Fruit fly (Drosophila melanogaster) whole organism, embryonic: Measurements from ENCODE around the gene foxo.
A peak's percentile ranks its signal among the peaks of the same experiment; 100 is the strongest.

ENCODE experiments used
- ATbp ChIP-seq: fragments of 200-800 bp; sonication (Bioruptor generic); optimal IDR thresholded peaks from 2 replicates; lab custom pipeline; 2017; ENCODE audit warnings: missing biosample characterization, mild to moderate bottlenecking, missing genetic modification characterization, missing genetic modification reagents
- Atf-2 ChIP-seq: fragments of 200-800 bp; sonication (Bioruptor generic); optimal IDR thresholded peaks from 2 replicates; lab custom pipeline; 2016; ENCODE audit warnings: missing biosample characterization, missing genetic modification characterization
- Bdp1 ChIP-seq: fragments of 200-800 bp; sonication (Bioruptor generic); optimal IDR thresholded peaks from 3 replicates; lab custom pipeline; 2016; ENCODE audit warnings: missing biosample characterization, missing genetic modification characterization
- CG10209 ChIP-seq: fragments of 200-800 bp; sonication (Bioruptor generic); optimal IDR thresholded peaks from 3 replicates; lab custom pipeline; 2017; ENCODE audit warnings: missing biosample characterization, mild to moderate bottlenecking, missing genetic modification characterization, missing genetic modification reagents
- CG10267 ChIP-seq: fragments of 200-800 bp; sonication (Bioruptor generic); optimal IDR thresholded peaks from 2 replicates; lab custom pipeline; 2018; ENCODE audit warnings: missing biosample characterization, mild to moderate bottlenecking, missing genetic modification characterization, moderate library complexity
- CG12744 ChIP-seq: fragments of 200-800 bp; sonication (Bioruptor generic); optimal IDR thresholded peaks from 2 replicates; lab custom pipeline; 2016; ENCODE audit warnings: missing biosample characterization, missing genetic modification characterization
- CG14710 ChIP-seq: fragments of 200-800 bp; sonication (Bioruptor generic); optimal IDR thresholded peaks from 3 replicates; lab custom pipeline; 2019; ENCODE audit warnings: missing biosample characterization, mild to moderate bottlenecking, missing genetic modification characterization, moderate library complexity
- CG15601 ChIP-seq: fragments of 200-800 bp; sonication (Bioruptor generic); optimal IDR thresholded peaks from 3 replicates; lab custom pipeline; 2019; ENCODE audit warnings: missing biosample characterization, mild to moderate bottlenecking, missing genetic modification characterization, moderate library complexity
- CG1602 ChIP-seq: fragments of 200-800 bp; sonication (Bioruptor generic); optimal IDR thresholded peaks from 3 replicates; lab custom pipeline; 2016; ENCODE audit warnings: missing biosample characterization, missing genetic modification characterization
- CG17612 ChIP-seq: fragments of 200-800 bp; sonication (Bioruptor generic); IDR thresholded peaks from 2 replicates; pipeline ENCODE4 v1.3.6; 2022; ENCODE audit warnings: missing biosample characterization, missing genetic modification characterization
- CG1792 ChIP-seq: fragments of 200-800 bp; sonication (Bioruptor generic); optimal IDR thresholded peaks from 2 replicates; lab custom pipeline; 2016; ENCODE audit warnings: missing biosample characterization, missing genetic modification characterization
- CG3065 ChIP-seq: fragments of 200-800 bp; sonication (Bioruptor generic); optimal IDR thresholded peaks from 2 replicates; lab custom pipeline; 2016; ENCODE audit warnings: missing biosample characterization, missing genetic modification characterization
- CG32772 ChIP-seq: fragments of 200-800 bp; sonication (Bioruptor generic); IDR thresholded peaks from 2 replicates; pipeline ENCODE4 v1.3.6; 2022; ENCODE audit warnings: missing biosample characterization, missing genetic modification characterization
- CG3847 ChIP-seq: fragments of 200-800 bp; sonication (Bioruptor generic); IDR thresholded peaks from 2 replicates; pipeline ENCODE4 v1.3.6; 2022; ENCODE audit warnings: missing biosample characterization, missing genetic modification characterization
- CG4328 ChIP-seq: fragments of 200-800 bp; sonication (Bioruptor generic); optimal IDR thresholded peaks from 3 replicates; lab custom pipeline; 2017; ENCODE audit warnings: missing biosample characterization, missing genetic modification reagents, missing genetic modification characterization
- CG5180 ChIP-seq: fragments of 200-800 bp; sonication (Bioruptor generic); optimal IDR thresholded peaks from 3 replicates; lab custom pipeline; 2017; ENCODE audit warnings: missing biosample characterization, missing genetic modification characterization, mild to moderate bottlenecking, moderate library complexity, missing genetic modification reagents
- CG7372 ChIP-seq: fragments of 200-800 bp; sonication (Bioruptor generic); IDR thresholded peaks from 2 replicates; pipeline ENCODE4 v1.3.6; 2022; ENCODE audit warnings: missing biosample characterization, missing genetic modification characterization
- CG7745 ChIP-seq: fragments of 200-800 bp; sonication (Bioruptor generic); optimal IDR thresholded peaks from 2 replicates; lab custom pipeline; 2018; ENCODE audit warnings: missing biosample characterization, mild to moderate bottlenecking, missing genetic modification characterization, moderate library complexity
- CG7928 ChIP-seq: fragments of 200-800 bp; sonication (Bioruptor generic); optimal IDR thresholded peaks from 2 replicates; lab custom pipeline; 2017; ENCODE audit warnings: missing biosample characterization, mild to moderate bottlenecking, missing genetic modification characterization
- CkIIα-i1 ChIP-seq: fragments of 200-800 bp; sonication (Bioruptor generic); IDR thresholded peaks from 2 replicates; pipeline ENCODE4 v1.3.6; 2022; ENCODE audit warnings: missing biosample characterization, missing genetic modification characterization
- Dad ChIP-seq: fragments of 200-800 bp; sonication (Bioruptor generic); optimal IDR thresholded peaks from 3 replicates; lab custom pipeline; 2016; ENCODE audit warnings: missing biosample characterization, missing genetic modification characterization
- Doc3 ChIP-seq: fragments of 200-800 bp; sonication (Bioruptor generic); IDR thresholded peaks from 3 replicates; pipeline ENCODE4 v1.3.6; 2022; ENCODE audit warnings: missing biosample characterization, missing genetic modification characterization; ENCODE audit not compliant: partially characterized antibody
- Eip74EF ChIP-seq, 2 experiments: fragments of 200-800 bp in 1 of 2; fragments of >200 bp in 1 of 2; sonication (Bioruptor generic) in 1 of 2; optimal IDR thresholded peaks; 2 replicates each; lab custom pipeline; 2017 to 2019; ENCODE audit warnings: missing biosample characterization in 2 of 2, missing genetic modification characterization in 2 of 2, mild to moderate bottlenecking in 1 of 2, moderate library complexity in 1 of 2
- Elba2 ChIP-seq: fragments of 200-800 bp; sonication (Bioruptor generic); optimal IDR thresholded peaks from 3 replicates; lab custom pipeline; 2016; ENCODE audit warnings: missing biosample characterization, missing genetic modification characterization
- HHEX ChIP-seq: fragments of 200-800 bp; sonication (Bioruptor generic); optimal IDR thresholded peaks from 3 replicates; lab custom pipeline; 2017; ENCODE audit warnings: missing biosample characterization, mild to moderate bottlenecking, missing genetic modification characterization, missing genetic modification reagents
- HLH3B ChIP-seq: fragments of 200-800 bp; sonication (Bioruptor generic); IDR thresholded peaks from 2 replicates; pipeline ENCODE4 v1.3.6; 2022; ENCODE audit warnings: missing biosample characterization, missing genetic modification characterization
- HmgZ ChIP-seq: fragments of 200-800 bp; sonication (Bioruptor generic); optimal IDR thresholded peaks from 2 replicates; lab custom pipeline; 2018; ENCODE audit warnings: missing biosample characterization, mild to moderate bottlenecking, missing genetic modification characterization
- Hsf ChIP-seq: fragments of 200-800 bp; sonication (Bioruptor generic); optimal IDR thresholded peaks from 3 replicates; lab custom pipeline; 2016; ENCODE audit warnings: missing biosample characterization, missing genetic modification characterization
- Mad ChIP-seq: fragments of 200-800 bp; sonication (Bioruptor generic); optimal IDR thresholded peaks from 2 replicates; lab custom pipeline; 2016; ENCODE audit warnings: missing biosample characterization, missing genetic modification characterization
- NC2α ChIP-seq: fragments of 200-800 bp; sonication (Bioruptor generic); optimal IDR thresholded peaks from 2 replicates; lab custom pipeline; 2016; ENCODE audit warnings: missing biosample characterization, missing genetic modification characterization
- Optix ChIP-seq: fragments of 200-800 bp; sonication (Bioruptor generic); IDR thresholded peaks from 3 replicates; pipeline ENCODE4 v1.3.6; 2022; ENCODE audit warnings: missing biosample characterization, missing genetic modification characterization
- Sry-β ChIP-seq: fragments of 200-800 bp; sonication (Bioruptor generic); optimal IDR thresholded peaks from 2 replicates; lab custom pipeline; 2018; ENCODE audit warnings: missing biosample characterization, mild to moderate bottlenecking, missing genetic modification characterization, moderate library complexity
- TFAM ChIP-seq: fragments of 200-800 bp; sonication (Bioruptor generic); optimal IDR thresholded peaks from 2 replicates; lab custom pipeline; 2017; ENCODE audit warnings: missing biosample characterization, missing genetic modification characterization, inconsistent platforms
- Trl ChIP-seq, 3 experiments: fragments of >200 bp in 2 of 3; fragments of 200-800 bp in 1 of 3; sonication (Bioruptor generic) in 1 of 3; optimal IDR thresholded peaks; 2 replicates in 1 of 3; 3 replicates in 2 of 3; lab custom pipeline; 2016 to 2017; ENCODE audit warnings: missing biosample characterization in 1 of 3, missing genetic modification characterization in 1 of 3
- abd-A ChIP-seq: fragments of 200-800 bp; sonication (Bioruptor generic); optimal IDR thresholded peaks from 3 replicates; lab custom pipeline; 2019; ENCODE audit warnings: missing biosample characterization, mild to moderate bottlenecking, missing genetic modification characterization, moderate library complexity
- al ChIP-seq: fragments of 200-800 bp; sonication (Bioruptor generic); IDR thresholded peaks from 2 replicates; pipeline ENCODE4 v1.3.6; 2022; ENCODE audit warnings: missing biosample characterization, missing genetic modification characterization
- gcm2 ChIP-seq: fragments of 200-800 bp; sonication (Bioruptor generic); optimal IDR thresholded peaks from 2 replicates; lab custom pipeline; 2016; ENCODE audit warnings: missing biosample characterization, missing genetic modification characterization
- h ChIP-seq: fragments of >200 bp; optimal IDR thresholded peaks from 2 replicates; lab custom pipeline; 2017
- lilli ChIP-seq: fragments of 200-800 bp; sonication (Bioruptor generic); optimal IDR thresholded peaks from 3 replicates; lab custom pipeline; 2016; ENCODE audit warnings: missing biosample characterization, missing genetic modification characterization
- lmd ChIP-seq: fragments of 200-800 bp; sonication (Bioruptor generic); IDR thresholded peaks from 2 replicates; pipeline ENCODE4 v1.3.6; 2022; ENCODE audit warnings: missing biosample characterization, missing genetic modification characterization
- luna ChIP-seq: fragments of 200-800 bp; sonication (Bioruptor generic); optimal IDR thresholded peaks from 2 replicates; lab custom pipeline; 2016; ENCODE audit warnings: missing biosample characterization, missing genetic modification characterization
- onecut ChIP-seq: fragments of 200-800 bp; sonication (Bioruptor generic); IDR thresholded peaks from 2 replicates; pipeline ENCODE4 v1.3.6; 2022; ENCODE audit warnings: missing biosample characterization, missing genetic modification characterization
- pros ChIP-seq: fragments of 200-800 bp; sonication (Bioruptor generic); optimal IDR thresholded peaks from 3 replicates; lab custom pipeline; 2019; ENCODE audit warnings: missing biosample characterization, mild to moderate bottlenecking, missing genetic modification characterization, moderate library complexity
- pum ChIP-seq: fragments of 200-800 bp; sonication (Bioruptor generic); optimal IDR thresholded peaks from 2 replicates; lab custom pipeline; 2016; ENCODE audit warnings: missing biosample characterization, missing genetic modification characterization
- sens ChIP-seq: fragments of 200-800 bp; sonication (Bioruptor generic); peaks from one replicate; lab custom pipeline; 2016; ENCODE audit warnings: missing biosample characterization, missing genetic modification characterization
- sqz ChIP-seq: fragments of 200-800 bp; sonication (Bioruptor generic); optimal IDR thresholded peaks from 3 replicates; lab custom pipeline; 2018; ENCODE audit warnings: missing biosample characterization, mild to moderate bottlenecking, missing genetic modification characterization
- sr ChIP-seq: fragments of 200-800 bp; sonication (Bioruptor generic); IDR thresholded peaks from 3 replicates; pipeline ENCODE4 v1.3.6; 2022; ENCODE audit warnings: missing biosample characterization, missing genetic modification characterization
- ssp ChIP-seq: fragments of 200-800 bp; sonication (Bioruptor generic); IDR thresholded peaks from 2 replicates; pipeline ENCODE4 v1.3.6; 2022; ENCODE audit warnings: missing biosample characterization, missing genetic modification characterization
- stwl ChIP-seq: fragments of 200-800 bp; sonication (Bioruptor generic); optimal IDR thresholded peaks from 3 replicates; lab custom pipeline; 2018; ENCODE audit warnings: missing biosample characterization, mild to moderate bottlenecking, missing genetic modification characterization, moderate library complexity
- wdn ChIP-seq: fragments of 200-800 bp; sonication (Bioruptor generic); IDR thresholded peaks from 2 replicates; pipeline ENCODE4 v1.3.6; 2022; ENCODE audit warnings: missing biosample characterization, missing genetic modification characterization

Gene foxo

DNA sequence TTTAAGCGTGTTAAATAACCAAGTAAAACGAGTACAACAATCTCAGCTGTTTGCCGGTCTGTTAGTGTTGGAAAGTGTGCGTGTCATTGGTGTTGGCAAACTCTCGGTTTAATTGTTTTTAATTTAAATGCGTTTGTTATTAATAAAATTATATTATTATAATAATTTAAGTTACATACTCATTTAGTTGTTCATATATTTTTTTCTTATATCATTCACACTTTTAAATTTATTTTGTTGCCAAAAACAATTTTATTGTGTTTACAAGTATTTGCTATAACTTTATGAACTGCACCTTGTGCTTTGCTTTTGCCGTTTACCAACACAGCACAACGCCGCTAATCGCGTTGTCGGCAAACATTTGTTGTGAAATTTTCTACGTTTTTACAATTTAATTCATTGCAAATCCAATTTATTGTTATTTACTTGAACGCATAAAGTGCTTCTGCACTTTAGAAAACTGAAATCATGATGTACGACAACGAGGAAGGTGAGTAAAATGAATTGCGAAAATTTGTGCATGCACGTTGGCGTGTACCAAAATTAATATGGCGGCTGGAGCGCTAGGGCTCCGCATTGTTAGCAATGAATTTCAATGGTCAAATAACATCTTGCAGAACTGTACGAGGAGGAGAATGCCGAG lies 68.9 kb downstream of the foxo start, which contains the start of the genes 140up and Polr2B (continued):
- peak; percentile 92 for TF ChIP-seq CG3065
- peak; percentile 94 for TF ChIP-seq CG1602
- TF ChIP-seq CkIIα-i1 (GFP tag; lab: Robert Waterston, UW), result peak; percentile 57; the same call in 1 of the 2 replicates
- TF ChIP-seq Hsf (GFP tag; lab: Kevin White, UChicago), result peak; percentile 87
- peak; percentile 93 for TF ChIP-seq wdn
- peak; percentile 89 for TF ChIP-seq CG17612 (GFP tag; lab: Robert Waterston, UW)
- TF ChIP-seq Trl (optimal IDR thresholded peaks at IDR 0.05; lab: Kevin White, UChicago), result no peak
- TF ChIP-seq Trl (GFP tag; optimal IDR thresholded peaks at IDR 0.05; lab: Kevin White, UChicago), result peak; percentile 75
- TF ChIP-seq Dad (GFP tag; lab: Kevin White, UChicago), result peak; percentile 52
- no peak for TF ChIP-seq Eip74EF (GFP tag; optimal IDR thresholded peaks at IDR 0.05; lab: Kevin White, UChicago)
- peak; percentile 58 for TF ChIP-seq CG5180
- no peak for TF ChIP-seq Doc3 (GFP tag; lab: Robert Waterston, UW)
- peak; percentile 93 for TF ChIP-seq HmgZ
- peak; percentile 44; the same call in 1 of the 3 replicates for TF ChIP-seq sr
- TF ChIP-seq HLH3B (GFP tag; lab: Robert Waterston, UW), result peak; percentile 90
- TF ChIP-seq lilli (GFP tag; lab: Kevin White, UChicago), result peak; percentile 89
- peak; percentile 57 for TF ChIP-seq Sry-β
- no peak for TF ChIP-seq gcm2
- TF ChIP-seq Elba2 (GFP tag; lab: Kevin White, UChicago), result peak; percentile 70
- TF ChIP-seq CG10209 (GFP tag; lab: Kevin White, UChicago), result peak; percentile 95
- peak; percentile 9 for TF ChIP-seq NC2α (GFP tag; lab: Kevin White, UChicago)
- no peak for TF ChIP-seq pros (GFP tag; lab: Kevin White, UChicago)
- TF ChIP-seq Mad (GFP tag; lab: Kevin White, UChicago), result peak; percentile 89
- peak; percentile 80 for TF ChIP-seq sqz
- TF ChIP-seq ATbp (GFP tag; lab: Kevin White, UChicago), result peak; percentile 81
- peak; percentile 89 for TF ChIP-seq ssp (GFP tag; lab: Robert Waterston, UW)
- no peak for TF ChIP-seq h (lab: Kevin White, UChicago)
- peak; percentile 93 for TF ChIP-seq CG7372 (GFP tag; lab: Robert Waterston, UW)
- TF ChIP-seq CG7745 (tag; lab: Kevin White, UChicago), result no peak
- TF ChIP-seq lmd, result peak; percentile 95
- peak; percentile 83 for TF ChIP-seq pum
- peak; percentile 91 for TF ChIP-seq stwl (tag; lab: Kevin White, UChicago)
- TF ChIP-seq luna (GFP tag; lab: Kevin White, UChicago), result no peak
- peak; percentile 90 for TF ChIP-seq al (GFP tag; lab: Robert Waterston, UW)
- peak; percentile 36 for TF ChIP-seq Atf-2 (GFP tag; lab: Kevin White, UChicago)
- no peak; the same call in 1 of the 3 replicates for TF ChIP-seq Optix (GFP tag; lab: Robert Waterston, UW)
- no peak for TF ChIP-seq CG15601
- TF ChIP-seq Bdp1 (GFP tag; lab: Kevin White, UChicago), result peak; percentile 78
- peak; percentile 66 for TF ChIP-seq CG7928 (GFP tag; lab: Kevin White, UChicago)
- peak; percentile 100 for TF ChIP-seq CG10267 (tag; lab: Kevin White, UChicago)
- TF ChIP-seq CG32772 (GFP tag; lab: Robert Waterston, UW), result peak; percentile 93
- TF ChIP-seq onecut (GFP tag; lab: Robert Waterston, UW), result peak; percentile 75
- peak; percentile 47 for TF ChIP-seq CG1792 (GFP tag; lab: Kevin White, UChicago)
- TF ChIP-seq CG14710, result peak; percentile 95
- TF ChIP-seq TFAM, result peak; percentile 19
- TF ChIP-seq HHEX (GFP tag; lab: Kevin White, UChicago), result peak; percentile 92
- no peak for TF ChIP-seq abd-A (tag; lab: Kevin White, UChicago)
- TF ChIP-seq CG4328 (GFP tag; lab: Kevin White, UChicago), result peak; percentile 92
- peak; percentile 55 for TF ChIP-seq CG12744 (GFP tag; lab: Kevin White, UChicago)
- peak; percentile 95 for TF ChIP-seq sens (GFP tag; lab: Kevin White, UChicago)
- TF ChIP-seq CG3847 (GFP tag; lab: Robert Waterston, UW), result peak; percentile 97
